Fruit fly (Drosophila melanogaster) whole organism, embryonic: Measurements from ENCODE around the gene CG8369.

ENCODE experiments used
- Aef1 ChIP-seq: fragments of 200-800 bp; sonication (Bioruptor generic); IDR thresholded peaks from 3 replicates; pipeline ENCODE4 v1.3.6; 2022; ENCODE audit warnings: missing biosample characterization, missing genetic modification characterization
- Atf-2 ChIP-seq: fragments of 200-800 bp; sonication (Bioruptor generic); optimal IDR thresholded peaks from 2 replicates; lab custom pipeline; 2016; ENCODE audit warnings: missing biosample characterization, missing genetic modification characterization
- B-H1 ChIP-seq: fragments of 200-800 bp; sonication (Bioruptor generic); IDR thresholded peaks from 3 replicates; pipeline ENCODE4 v1.3.6; 2022; ENCODE audit warnings: missing biosample characterization, missing genetic modification characterization
- CG10209 ChIP-seq: fragments of 200-800 bp; sonication (Bioruptor generic); optimal IDR thresholded peaks from 3 replicates; lab custom pipeline; 2017; ENCODE audit warnings: missing biosample characterization, mild to moderate bottlenecking, missing genetic modification characterization, missing genetic modification reagents
- CG11093 ChIP-seq: fragments of 200-800 bp; sonication (Bioruptor generic); IDR thresholded peaks from 3 replicates; pipeline ENCODE4 v1.3.6; 2022; ENCODE audit warnings: missing biosample characterization, missing genetic modification characterization
- CG11398 ChIP-seq: fragments of 200-800 bp; sonication (Bioruptor generic); optimal IDR thresholded peaks from 2 replicates; lab custom pipeline; 2016; ENCODE audit warnings: missing biosample characterization, missing genetic modification characterization
- CG12155 ChIP-seq: fragments of 200-800 bp; sonication (Bioruptor generic); optimal IDR thresholded peaks from 3 replicates; lab custom pipeline; 2016; ENCODE audit warnings: missing biosample characterization, missing genetic modification characterization
- CG12236 ChIP-seq: fragments of 200-800 bp; sonication (Bioruptor generic); optimal IDR thresholded peaks from 2 replicates; lab custom pipeline; 2016; ENCODE audit warnings: missing biosample characterization, missing genetic modification characterization
- CG14050 ChIP-seq: fragments of 200-800 bp; sonication (Bioruptor generic); IDR thresholded peaks from 3 replicates; pipeline ENCODE4 v1.3.6; 2022; ENCODE audit warnings: missing biosample characterization, missing genetic modification characterization
- CG14710 ChIP-seq: fragments of 200-800 bp; sonication (Bioruptor generic); optimal IDR thresholded peaks from 3 replicates; lab custom pipeline; 2019; ENCODE audit warnings: missing biosample characterization, mild to moderate bottlenecking, missing genetic modification characterization, moderate library complexity
- CG15011 ChIP-seq: fragments of 200-800 bp; sonication (Bioruptor generic); optimal IDR thresholded peaks from 3 replicates; lab custom pipeline; 2018; ENCODE audit warnings: missing biosample characterization, mild to moderate bottlenecking, missing genetic modification characterization
- CG34376 ChIP-seq: fragments of 200-800 bp; sonication (Bioruptor generic); optimal IDR thresholded peaks from 2 replicates; lab custom pipeline; 2018; ENCODE audit warnings: missing biosample characterization, mild to moderate bottlenecking, missing genetic modification characterization
- CG3995 ChIP-seq: fragments of 200-800 bp; sonication (Bioruptor generic); optimal IDR thresholded peaks from 3 replicates; lab custom pipeline; 2016; ENCODE audit warnings: missing biosample characterization, missing genetic modification characterization
- CG43689 ChIP-seq: fragments of 200-800 bp; sonication (Bioruptor generic); IDR thresholded peaks from 2 replicates; pipeline ENCODE4 v1.3.6; 2022; ENCODE audit warnings: missing biosample characterization, missing genetic modification characterization
- CG4854 ChIP-seq: fragments of 200-800 bp; sonication (Bioruptor generic); optimal IDR thresholded peaks from 2 replicates; lab custom pipeline; 2016; ENCODE audit warnings: missing biosample characterization, missing genetic modification characterization, inconsistent platforms
- CG5245 ChIP-seq: fragments of 200-800 bp; sonication (Bioruptor generic); optimal IDR thresholded peaks from 3 replicates; lab custom pipeline; 2016; ENCODE audit warnings: missing biosample characterization, missing genetic modification characterization
- CG6683 ChIP-seq: fragments of 200-800 bp; sonication (Bioruptor generic); optimal IDR thresholded peaks from 2 replicates; lab custom pipeline; 2017; ENCODE audit warnings: missing biosample characterization, mild to moderate bottlenecking, missing genetic modification characterization, missing genetic modification reagents
- CG8388 ChIP-seq: fragments of 200-800 bp; sonication (Bioruptor generic); optimal IDR thresholded peaks from 2 replicates; lab custom pipeline; 2019; ENCODE audit warnings: missing biosample characterization, mild to moderate bottlenecking, missing genetic modification characterization, moderate library complexity
- CG9437 ChIP-seq: fragments of 200-800 bp; sonication (Bioruptor generic); optimal IDR thresholded peaks from 2 replicates; lab custom pipeline; 2018; ENCODE audit warnings: missing biosample characterization, mild to moderate bottlenecking, missing genetic modification characterization
- Camta ChIP-seq: fragments of 200-800 bp; sonication (Bioruptor generic); optimal IDR thresholded peaks from 2 replicates; lab custom pipeline; 2016; ENCODE audit warnings: missing biosample characterization, missing genetic modification characterization
- D19B ChIP-seq: fragments of 200-800 bp; sonication (Bioruptor generic); optimal IDR thresholded peaks from 2 replicates; lab custom pipeline; 2017; ENCODE audit warnings: missing biosample characterization, mild to moderate bottlenecking, missing genetic modification characterization
- Dip2 ChIP-seq: fragments of 200-800 bp; sonication (Bioruptor generic); IDR thresholded peaks from 2 replicates; pipeline ENCODE4 v1.3.6; 2022; ENCODE audit warnings: missing biosample characterization, missing genetic modification characterization
- Drgx ChIP-seq: fragments of 200-800 bp; sonication (Bioruptor generic); IDR thresholded peaks from 2 replicates; pipeline ENCODE4 v1.3.6; 2022; ENCODE audit warnings: missing biosample characterization, missing genetic modification characterization
- Eip74EF ChIP-seq, 2 experiments: fragments of 200-800 bp in 1 of 2; fragments of >200 bp in 1 of 2; sonication (Bioruptor generic) in 1 of 2; optimal IDR thresholded peaks; 2 replicates each; lab custom pipeline; 2017 to 2019; ENCODE audit warnings: missing biosample characterization in 2 of 2, missing genetic modification characterization in 2 of 2, mild to moderate bottlenecking in 1 of 2, moderate library complexity in 1 of 2
- Ets65A ChIP-seq: fragments of 200-800 bp; sonication (Bioruptor generic); peaks from one replicate; lab custom pipeline; 2016; ENCODE audit warnings: missing biosample characterization, missing genetic modification characterization
- HLHmδ ChIP-seq: fragments of 200-800 bp; sonication (Bioruptor generic); optimal IDR thresholded peaks from 2 replicates; lab custom pipeline; 2018; ENCODE audit warnings: missing biosample characterization, mild to moderate bottlenecking, missing genetic modification characterization, moderate library complexity
- MTF-1 ChIP-seq: fragments of 200-800 bp; sonication (Bioruptor generic); optimal IDR thresholded peaks from 2 replicates; lab custom pipeline; 2018; ENCODE audit warnings: missing biosample characterization, mild to moderate bottlenecking, missing genetic modification characterization, borderline replicate concordance
- Mes4 ChIP-seq: fragments of 200-800 bp; sonication (Bioruptor generic); optimal IDR thresholded peaks from 2 replicates; lab custom pipeline; 2016; ENCODE audit warnings: missing biosample characterization, missing genetic modification characterization
- NFAT ChIP-seq: fragments of 200-800 bp; sonication (Bioruptor generic); IDR thresholded peaks from 2 replicates; pipeline ENCODE4 v1.3.6; 2022; ENCODE audit warnings: missing biosample characterization, missing genetic modification characterization
- Opbp ChIP-seq: fragments of 200-800 bp; sonication (Bioruptor generic); IDR thresholded peaks from 3 replicates; pipeline ENCODE4 v1.3.6; 2022; ENCODE audit warnings: missing biosample characterization, missing genetic modification characterization; ENCODE audit not compliant: partially characterized antibody
- Ptx1 ChIP-seq: fragments of 200-800 bp; sonication (Bioruptor generic); IDR thresholded peaks from 2 replicates; pipeline ENCODE4 v1.3.6; 2022; ENCODE audit warnings: missing biosample characterization, missing genetic modification characterization
- Side ChIP-seq: fragments of 200-800 bp; sonication (Bioruptor generic); optimal IDR thresholded peaks from 2 replicates; lab custom pipeline; 2016; ENCODE audit warnings: missing biosample characterization, missing genetic modification characterization
- abd-A ChIP-seq: fragments of 200-800 bp; sonication (Bioruptor generic); optimal IDR thresholded peaks from 3 replicates; lab custom pipeline; 2019; ENCODE audit warnings: missing biosample characterization, mild to moderate bottlenecking, missing genetic modification characterization, moderate library complexity
- bab2 ChIP-seq: fragments of 200-800 bp; sonication (Bioruptor generic); optimal IDR thresholded peaks from 2 replicates; lab custom pipeline; 2016; ENCODE audit warnings: missing biosample characterization, missing genetic modification characterization
- bowl ChIP-seq: fragments of 200-800 bp; sonication (Bioruptor generic); IDR thresholded peaks from 2 replicates; pipeline ENCODE4 v1.3.6; 2022; ENCODE audit warnings: missing biosample characterization, missing genetic modification characterization
- cato ChIP-seq: fragments of 200-800 bp; sonication (Bioruptor generic); optimal IDR thresholded peaks from 2 replicates; lab custom pipeline; 2016; ENCODE audit warnings: missing biosample characterization, missing genetic modification characterization, borderline replicate concordance
- dm ChIP-seq: fragments of 200-800 bp; sonication (Bioruptor generic); optimal IDR thresholded peaks from 3 replicates; lab custom pipeline; 2016; ENCODE audit warnings: missing biosample characterization, missing genetic modification characterization
- eve ChIP-seq, 2 experiments: fragments of >200 bp; optimal IDR thresholded peaks; 2 replicates each; lab custom pipeline; 2017; ENCODE audit warnings: missing biosample characterization in 2 of 2, missing genetic modification characterization in 2 of 2
- exex ChIP-seq: fragments of 200-800 bp; sonication (Bioruptor generic); optimal IDR thresholded peaks from 4 replicates; lab custom pipeline; 2018; ENCODE audit warnings: missing biosample characterization, mild to moderate bottlenecking, missing genetic modification characterization, moderate library complexity
- eyg ChIP-seq: fragments of 200-800 bp; sonication (Bioruptor generic); optimal IDR thresholded peaks from 3 replicates; lab custom pipeline; 2016; ENCODE audit warnings: missing biosample characterization, missing genetic modification characterization
- gsb-n ChIP-seq: fragments of 200-800 bp; sonication (Bioruptor generic); optimal IDR thresholded peaks from 3 replicates; lab custom pipeline; 2018; ENCODE audit warnings: missing biosample characterization, mild to moderate bottlenecking, missing genetic modification characterization
- hth ChIP-seq: fragments of >200 bp; optimal IDR thresholded peaks from 2 replicates; lab custom pipeline; 2017; ENCODE audit warnings: inconsistent platforms
- kah ChIP-seq: fragments of 200-800 bp; sonication (Bioruptor generic); optimal IDR thresholded peaks from 2 replicates; lab custom pipeline; 2018; ENCODE audit warnings: missing biosample characterization, mild to moderate bottlenecking, missing genetic modification characterization
- ken ChIP-seq: fragments of 200-800 bp; sonication (Bioruptor generic); IDR thresholded peaks from 3 replicates; pipeline ENCODE4 v1.3.6; 2022; ENCODE audit warnings: missing biosample characterization, missing genetic modification characterization
- lbe ChIP-seq: fragments of 200-800 bp; sonication (Bioruptor generic); optimal IDR thresholded peaks from 2 replicates; lab custom pipeline; 2016; ENCODE audit warnings: missing biosample characterization, mild to moderate bottlenecking, missing genetic modification characterization
- psq ChIP-seq: fragments of 200-800 bp; sonication (Bioruptor generic); optimal IDR thresholded peaks from 2 replicates; lab custom pipeline; 2017; ENCODE audit warnings: missing biosample characterization, missing genetic modification characterization
- sens-2 ChIP-seq: fragments of 200-800 bp; sonication (Bioruptor generic); IDR thresholded peaks from 2 replicates; pipeline ENCODE4 v1.3.6; 2022; ENCODE audit warnings: missing biosample characterization, missing genetic modification characterization
- sima ChIP-seq: fragments of 200-800 bp; sonication (Bioruptor generic); optimal IDR thresholded peaks from 2 replicates; lab custom pipeline; 2016; ENCODE audit warnings: missing biosample characterization, missing genetic modification characterization
- sna ChIP-seq: fragments of 200-800 bp; sonication (Bioruptor generic); IDR thresholded peaks from 2 replicates; pipeline ENCODE4 v1.3.6; 2022; ENCODE audit warnings: missing biosample characterization, missing genetic modification characterization; ENCODE audit not compliant: partially characterized antibody
- trem ChIP-seq: fragments of 200-800 bp; optimal IDR thresholded peaks from 3 replicates; lab custom pipeline; 2019; ENCODE audit warnings: missing biosample characterization, mild to moderate bottlenecking, missing genetic modification characterization, moderate library complexity
- unc-4 ChIP-seq: fragments of 200-800 bp; sonication (Bioruptor generic); IDR thresholded peaks from 2 replicates; pipeline ENCODE4 v1.3.6; 2022; ENCODE audit warnings: missing biosample characterization, missing genetic modification characterization; ENCODE audit not compliant: partially characterized antibody
- zen2 ChIP-seq: fragments of 200-800 bp; sonication (Bioruptor generic); IDR thresholded peaks from 3 replicates; pipeline ENCODE4 v1.3.6; 2022; ENCODE audit warnings: missing biosample characterization, missing genetic modification characterization; ENCODE audit not compliant: partially characterized antibody

Gene CG8369

DNA sequence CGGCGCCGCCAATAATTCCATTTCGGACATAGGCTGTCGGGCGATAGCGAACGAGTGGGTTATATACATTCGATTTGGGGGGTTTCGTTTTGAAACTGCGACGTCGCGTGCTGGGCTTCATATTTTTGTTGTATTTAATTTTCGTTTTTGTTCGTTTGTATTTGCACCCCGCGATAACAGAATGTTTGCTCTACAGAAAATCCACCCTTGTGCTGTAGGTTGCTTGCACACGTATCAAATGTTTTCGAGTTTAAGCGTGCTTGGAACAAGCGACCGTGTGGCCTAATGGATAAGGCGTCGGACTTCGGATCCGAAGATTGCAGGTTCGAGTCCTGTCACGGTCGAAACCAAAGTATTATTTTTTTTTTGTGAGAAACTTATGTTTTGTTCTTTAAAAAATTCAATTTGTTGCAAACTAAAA lies 40.9 kb downstream of the CG8369 start (continued):
- no peak for TF ChIP-seq eyg
- TF ChIP-seq CG12236 = no peak
- no peak for TF ChIP-seq trem (tag; lab: Kevin White, UChicago)
- TF ChIP-seq bab2 (GFP tag; lab: Kevin White, UChicago) = no peak
- no peak for TF ChIP-seq lbe (GFP tag; lab: Kevin White, UChicago)
- TF ChIP-seq kah (GFP tag; lab: Kevin White, UChicago) = no peak
- TF ChIP-seq dm (GFP tag; lab: Kevin White, UChicago) = no peak
- no peak for TF ChIP-seq CG9437
- peak in 1 of 2 experiments; percentile 7 for TF ChIP-seq Eip74EF (GFP tag; optimal IDR thresholded peaks at IDR 0.05; lab: Kevin White, UChicago)
- no peak for TF ChIP-seq exex
- TF ChIP-seq abd-A (tag; lab: Kevin White, UChicago) = no peak
- TF ChIP-seq ken (GFP tag; lab: Robert Waterston, UW) = no peak
- no peak for TF ChIP-seq psq
- peak; percentile 66; the same call in 2 of the 3 replicates for TF ChIP-seq zen2 (GFP tag; lab: Robert Waterston, UW)
- TF ChIP-seq sens-2 (GFP tag; lab: Robert Waterston, UW) = no peak
- no peak for TF ChIP-seq Atf-2 (GFP tag; lab: Kevin White, UChicago)
- TF ChIP-seq HLHmδ (GFP tag; lab: Kevin White, UChicago) = no peak
- TF ChIP-seq Ets65A = no peak
- TF ChIP-seq unc-4 (GFP tag; lab: Robert Waterston, UW) = peak; percentile 46; the same call in 1 of the 2 replicates
- TF ChIP-seq sna (GFP tag; lab: Robert Waterston, UW) = peak; percentile 36; the same call in 1 of the 2 replicates
- TF ChIP-seq CG14710 (tag; lab: Kevin White, UChicago) = no peak
- no peak for TF ChIP-seq CG43689
- no peak for TF ChIP-seq sima (GFP tag; lab: Kevin White, UChicago)
- TF ChIP-seq CG10209 (GFP tag; lab: Kevin White, UChicago) = no peak
- TF ChIP-seq hth (lab: Kevin White, UChicago) = no peak
- TF ChIP-seq Drgx (GFP tag; lab: Robert Waterston, UW) = no peak
- TF ChIP-seq MTF-1 = no peak
- TF ChIP-seq Side (GFP tag; lab: Kevin White, UChicago) = no peak
- TF ChIP-seq CG8388 (GFP tag; lab: Kevin White, UChicago) = no peak
- no peak for TF ChIP-seq CG11398 (GFP tag; lab: Kevin White, UChicago)
- no peak for TF ChIP-seq CG5245 (GFP tag; lab: Kevin White, UChicago)
- TF ChIP-seq CG15011 (GFP tag; lab: Kevin White, UChicago) = no peak
- no peak for TF ChIP-seq CG12155 (GFP tag; lab: Kevin White, UChicago)
- TF ChIP-seq Mes4 (GFP tag; lab: Kevin White, UChicago) = no peak
- TF ChIP-seq gsb-n = no peak
- no peak for TF ChIP-seq B-H1
- no peak for TF ChIP-seq Aef1 (GFP tag; lab: Robert Waterston, UW)
- no peak for TF ChIP-seq CG14050 (GFP tag; lab: Robert Waterston, UW)
- TF ChIP-seq CG11093 (GFP tag; lab: Robert Waterston, UW) = no peak
- no peak for TF ChIP-seq cato (GFP tag; lab: Kevin White, UChicago)
- no peak for TF ChIP-seq Dip2 (GFP tag; lab: Robert Waterston, UW)
- no peak for TF ChIP-seq Camta (GFP tag; lab: Kevin White, UChicago)
- TF ChIP-seq Opbp (GFP tag; lab: Robert Waterston, UW) = peak; percentile 91
- no peak for TF ChIP-seq bowl
- no peak for TF ChIP-seq CG6683 (GFP tag; lab: Kevin White, UChicago)
- no peak for TF ChIP-seq CG34376 (GFP tag; lab: Kevin White, UChicago)
- TF ChIP-seq Ptx1 (GFP tag; lab: Robert Waterston, UW) = no peak
- no peak for TF ChIP-seq CG3995 (GFP tag; lab: Kevin White, UChicago)
- TF ChIP-seq NFAT (GFP tag; lab: Robert Waterston, UW) = no peak
- peak in 1 of 2 experiments; percentile 33 for TF ChIP-seq eve (GFP tag; optimal IDR thresholded peaks at IDR 0.05; lab: Kevin White, UChicago)
- no peak for TF ChIP-seq D19B (GFP tag; lab: Kevin White, UChicago)
- TF ChIP-seq CG4854 (GFP tag; lab: Kevin White, UChicago) = no peak
